Worm (Caenorhabditis elegans): ENCODE measurements around the gene F22F7.2.

ce11 chrV:2126554-2126953 is 4.0 kb downstream of the F22F7.2 start:
- no peak for TF ChIP-seq sox-2 (GFP tag; IDR thresholded peaks at IDR 0.05)
- no peak for TF ChIP-seq ztf-16 (tag; optimal IDR thresholded peaks at IDR 0.05)
- no peak for TF ChIP-seq pha-4 (tag; optimal IDR thresholded peaks at IDR 0.05)
- no peak for TF ChIP-seq elt-2 (tag; optimal IDR thresholded peaks at IDR 0.05)
- TF ChIP-seq C38D4.7 (GFP tag; optimal IDR thresholded peaks at IDR 0.05) = no peak
- TF ChIP-seq F13H6.1 (tag; optimal IDR thresholded peaks at IDR 0.05) = no peak
- no peak for TF ChIP-seq sox-4 (tag; optimal IDR thresholded peaks at IDR 0.05)
- TF ChIP-seq eyg-1 (tag; optimal IDR thresholded peaks at IDR 0.05) = no peak
- no peak for TF ChIP-seq odd-2 (tag; optimal IDR thresholded peaks at IDR 0.05)
- TF ChIP-seq ama-1 (optimal IDR thresholded peaks at IDR 0.05) = no peak
- no peak for TF ChIP-seq ceh-24 (tag; optimal IDR thresholded peaks at IDR 0.05)
- no peak for TF ChIP-seq ceh-6 (GFP tag; optimal IDR thresholded peaks at IDR 0.05)
